Worm (Caenorhabditis elegans) whole organism, late embryonic: ENCODE results near the gene B0244.10.

Source experiments
- Y22D7AL.16 ChIP-seq: sonication (generic microtip); optimal IDR thresholded peaks from 2 replicates; lab custom pipeline; 2016; ENCODE audit warnings: missing genetic modification characterization, missing compliant biosample characterization
- eyg-1 ChIP-seq: sonication (generic microtip); optimal IDR thresholded peaks from 2 replicates; lab custom pipeline; 2016; ENCODE audit warnings: missing genotype, missing genetic modification characterization, missing compliant biosample characterization
- fkh-10 ChIP-seq: fragments of 150-350 bp; optimal IDR thresholded peaks from 2 replicates; lab custom pipeline; 2014; ENCODE audit warnings: missing biosample characterization, missing genetic modification reagents, missing genetic modification characterization
- hlh-13 ChIP-seq: fragments of 200-800 bp; sonication (Bioruptor generic); optimal IDR thresholded peaks from 2 replicates; lab custom pipeline; 2018; ENCODE audit warnings: mild to moderate bottlenecking, missing genetic modification characterization, missing compliant biosample characterization
- nfya-1 ChIP-seq: sonication (generic microtip); optimal IDR thresholded peaks from 2 replicates; lab custom pipeline; 2017; ENCODE audit warnings: missing genetic modification characterization, mild to moderate bottlenecking, missing compliant biosample characterization, antibody characterized with exemption, moderate library complexity
- nhr-11 ChIP-seq: fragments of 150-350 bp; optimal IDR thresholded peaks from 2 replicates; lab custom pipeline; 2014; ENCODE audit warnings: missing biosample characterization, missing genetic modification characterization
- pha-4 ChIP-seq: fragments of 150-350 bp; optimal IDR thresholded peaks from 2 replicates; lab custom pipeline; 2018; ENCODE audit warnings: missing biosample characterization, missing genetic modification reagents, missing genetic modification characterization
- rnt-1 ChIP-seq: sonication (generic microtip); optimal IDR thresholded peaks from 2 replicates; lab custom pipeline; 2016; ENCODE audit warnings: missing genetic modification characterization, missing compliant biosample characterization
- sox-2 ChIP-seq: fragments of 200-800 bp; sonication (Bioruptor generic); IDR thresholded peaks from 2 replicates; pipeline ENCODE4 v1.3.6; 2022; ENCODE audit warnings: missing genetic modification reagents, missing genetic modification characterization, missing compliant biosample characterization
- ttx-3 ChIP-seq: sonication (generic microtip); optimal IDR thresholded peaks from 2 replicates; lab custom pipeline; 2016; ENCODE audit warnings: missing genetic modification reagents, missing genetic modification characterization, missing compliant biosample characterization

ce11 chrIII:5721888-5722287 is 13.1 kb upstream of the B0244.10 start:
- TF ChIP-seq hlh-13 (GFP tag; lab: Kevin White, UChicago) (no peak), rnt-1 (tag; lab: Kevin White, UChicago) (no peak), eyg-1 (no peak), pha-4 (tag; lab: Kevin White, UChicago) (no peak), nfya-1 (no peak), Y22D7AL.16 (tag; lab: Kevin White, UChicago) (no peak), nhr-11 (tag; lab: Kevin White, UChicago) (no peak), ttx-3 (tag; lab: Kevin White, UChicago) (no peak), sox-2 (GFP tag; lab: Robert Waterston, UW) (no peak), fkh-10 (GFP tag; lab: Kevin White, UChicago) (no peak)
